Worm (Caenorhabditis elegans) whole organism, L1 larva: Measurements from ENCODE around the gene C27D6.12.
A peak's percentile ranks its signal among the peaks of the same experiment; 100 is the strongest.

Experiments used
- C34B4.2 ChIP-seq: sonication (generic microtip); optimal IDR thresholded peaks from 2 replicates; lab custom pipeline; 2017; ENCODE audit warnings: mild to moderate bottlenecking, missing genetic modification characterization, missing compliant biosample characterization
- Y116A8C.19 ChIP-seq: sonication (generic microtip); optimal IDR thresholded peaks from 2 replicates; lab custom pipeline; 2016; ENCODE audit warnings: missing compliant biosample characterization, missing genetic modification characterization, borderline replicate concordance
- aly-2 ChIP-seq: fragments of 150-350 bp; optimal IDR thresholded peaks from 2 replicates; lab custom pipeline; 2014; ENCODE audit warnings: missing biosample characterization, missing genetic modification characterization
- blmp-1 ChIP-seq: fragments of 150-350 bp; optimal IDR thresholded peaks from 2 replicates; lab custom pipeline; 2014; ENCODE audit warnings: missing biosample characterization, missing genetic modification characterization
- ceh-8 ChIP-seq: fragments of 200-800 bp; sonication (Bioruptor generic); optimal IDR thresholded peaks from 2 replicates; lab custom pipeline; 2018; ENCODE audit warnings: mild to moderate bottlenecking, missing genetic modification characterization, moderate library complexity, missing compliant biosample characterization
- ces-1 ChIP-seq: fragments of 150-350 bp; optimal IDR thresholded peaks from 2 replicates; lab custom pipeline; 2014; ENCODE audit warnings: missing biosample characterization, missing genetic modification reagents, missing genetic modification characterization
- dpl-1 ChIP-seq, 3 experiments: fragments of 150-350 bp in 2 of 3; sonication (generic microtip) in 1 of 3; optimal IDR thresholded peaks; 2 replicates each; lab custom pipeline; 2014 to 2017; ENCODE audit warnings: missing biosample characterization in 3 of 3, missing genetic modification characterization in 3 of 3, missing genetic modification reagents in 3 of 3
- dsc-1 ChIP-seq: sonication (generic microtip); optimal IDR thresholded peaks from 2 replicates; lab custom pipeline; 2016; ENCODE audit warnings: mild to moderate bottlenecking, missing genetic modification characterization, missing compliant biosample characterization
- efl-1 ChIP-seq, 4 experiments: fragments of 150-350 bp; optimal IDR thresholded peaks in 3 of 4; peaks in 1 of 4; 1 replicate in 1 of 4; 2 replicates in 3 of 4; lab custom pipeline; 2014; ENCODE audit warnings: missing biosample characterization in 2 of 4, missing genetic modification characterization in 2 of 4, missing genetic modification reagents in 2 of 4
- elt-2 ChIP-seq: sonication (generic microtip); optimal IDR thresholded peaks from 2 replicates; lab custom pipeline; 2016; ENCODE audit warnings: missing genetic modification characterization, mild to moderate bottlenecking, inconsistent platforms, missing compliant biosample characterization, missing genetic modification reagents
- elt-3 ChIP-seq, 6 experiments: fragments of 150-350 bp in 1 of 6; sonication (generic microtip); optimal IDR thresholded peaks; 2 replicates each; lab custom pipeline; 2017 to 2018; ENCODE audit warnings: missing biosample characterization in 6 of 6, missing genetic modification characterization in 6 of 6, inconsistent platforms in 1 of 6
- fkh-10 ChIP-seq: sonication (generic microtip); optimal IDR thresholded peaks from 2 replicates; lab custom pipeline; 2017; ENCODE audit warnings: missing biosample characterization, missing genetic modification reagents, missing genetic modification characterization
- fkh-4 ChIP-seq: sonication (generic microtip); optimal IDR thresholded peaks from 2 replicates; lab custom pipeline; 2016; ENCODE audit warnings: missing compliant biosample characterization, missing genetic modification characterization, borderline replicate concordance
- fkh-8 ChIP-seq: sonication (generic microtip); optimal IDR thresholded peaks from 2 replicates; lab custom pipeline; 2016; ENCODE audit warnings: mild to moderate bottlenecking, missing genetic modification characterization, missing compliant biosample characterization
- hlh-17 ChIP-seq: fragments of 200-800 bp; sonication (Bioruptor generic); optimal IDR thresholded peaks from 2 replicates; lab custom pipeline; 2018; ENCODE audit warnings: missing genetic modification characterization, mild to moderate bottlenecking, missing compliant biosample characterization, moderate library complexity, borderline replicate concordance
- hlh-4 ChIP-seq: sonication (generic microtip); optimal IDR thresholded peaks from 2 replicates; lab custom pipeline; 2016; ENCODE audit warnings: mild to moderate bottlenecking, missing genetic modification characterization, missing compliant biosample characterization
- hpl-2 ChIP-seq: fragments of 150-350 bp; optimal IDR thresholded peaks from 2 replicates; lab custom pipeline; 2014; ENCODE audit warnings: missing biosample characterization, missing genetic modification reagents, missing genetic modification characterization
- irx-1 ChIP-seq: sonication (generic microtip); optimal IDR thresholded peaks from 2 replicates; lab custom pipeline; 2016; ENCODE audit warnings: missing genetic modification characterization, missing compliant biosample characterization
- jun-1 ChIP-seq: fragments of 150-350 bp; optimal IDR thresholded peaks from 2 replicates; lab custom pipeline; 2014; ENCODE audit warnings: missing biosample characterization, missing genetic modification reagents, missing genetic modification characterization
- lin-13 ChIP-seq: fragments of 150-350 bp; optimal IDR thresholded peaks from 2 replicates; lab custom pipeline; 2014; ENCODE audit warnings: missing biosample characterization, missing genetic modification reagents, missing genetic modification characterization
- lin-14 ChIP-seq: fragments of 200-800 bp; sonication (Bioruptor generic); optimal IDR thresholded peaks from 2 replicates; lab custom pipeline; 2018; ENCODE audit warnings: mild to moderate bottlenecking, missing genetic modification characterization, moderate library complexity, missing compliant biosample characterization
- lin-35 ChIP-seq, 2 experiments: fragments of 150-350 bp; optimal IDR thresholded peaks; 2 replicates each; lab custom pipeline; 2014; ENCODE audit warnings: missing biosample characterization in 2 of 2, missing genetic modification characterization in 2 of 2, missing genetic modification reagents in 2 of 2
- lir-3 ChIP-seq: sonication (generic microtip); optimal IDR thresholded peaks from 2 replicates; lab custom pipeline; 2016; ENCODE audit warnings: mild to moderate bottlenecking, missing genetic modification characterization, moderate library complexity, missing compliant biosample characterization; ENCODE audit not compliant: poor library complexity
- lsy-2 ChIP-seq, 2 experiments: fragments of 150-350 bp; optimal IDR thresholded peaks; 2 replicates each; lab custom pipeline; 2014; ENCODE audit warnings: missing biosample characterization in 2 of 2, missing genetic modification characterization in 2 of 2
- mdl-1 ChIP-seq, 2 experiments: fragments of 150-350 bp; optimal IDR thresholded peaks; 2 replicates each; lab custom pipeline; 2014 to 2017; ENCODE audit warnings: missing biosample characterization in 2 of 2, missing genetic modification characterization in 2 of 2, inconsistent platforms in 1 of 2
- mep-1 ChIP-seq: fragments of 150-350 bp; optimal IDR thresholded peaks from 2 replicates; lab custom pipeline; 2014; ENCODE audit warnings: missing biosample characterization, missing genetic modification characterization
- nhr-20 ChIP-seq: sonication (generic microtip); optimal IDR thresholded peaks from 2 replicates; lab custom pipeline; 2016; ENCODE audit warnings: mild to moderate bottlenecking, missing genetic modification characterization, missing compliant biosample characterization
- nhr-47 ChIP-seq: sonication (generic microtip); optimal IDR thresholded peaks from 2 replicates; lab custom pipeline; 2016; ENCODE audit warnings: mild to moderate bottlenecking, missing genetic modification characterization, moderate library complexity, missing compliant biosample characterization
- nhr-71 ChIP-seq: sonication (generic microtip); optimal IDR thresholded peaks from 2 replicates; lab custom pipeline; 2016; ENCODE audit warnings: mild to moderate bottlenecking, missing genetic modification characterization, moderate library complexity, missing compliant biosample characterization
- nhr-77 ChIP-seq: fragments of 150-350 bp; optimal IDR thresholded peaks from 2 replicates; lab custom pipeline; 2014; ENCODE audit warnings: missing biosample characterization, missing genetic modification characterization
- nhr-85 ChIP-seq: sonication (generic microtip); peaks from one replicate; lab custom pipeline; 2016; ENCODE audit warnings: missing genetic modification characterization, inconsistent platforms, missing compliant biosample characterization
- nhr-90 ChIP-seq: sonication (generic microtip); optimal IDR thresholded peaks from 2 replicates; lab custom pipeline; 2016; ENCODE audit warnings: mild to moderate bottlenecking, missing genetic modification characterization, missing compliant biosample characterization; ENCODE audit not compliant: poor library complexity
- pag-3 ChIP-seq: sonication (generic microtip); optimal IDR thresholded peaks from 2 replicates; lab custom pipeline; 2017; ENCODE audit warnings: missing genetic modification characterization, mild to moderate bottlenecking, missing compliant biosample characterization, antibody characterized with exemption, borderline replicate concordance; ENCODE audit not compliant: insufficient read depth
- pqm-1 ChIP-seq: sonication (generic microtip); optimal IDR thresholded peaks from 3 replicates; lab custom pipeline; 2017; ENCODE audit warnings: missing biosample characterization, missing genetic modification characterization
- rnt-1 ChIP-seq: sonication (generic microtip); optimal IDR thresholded peaks from 2 replicates; lab custom pipeline; 2016; ENCODE audit warnings: mild to moderate bottlenecking, missing genetic modification characterization, moderate library complexity, missing compliant biosample characterization
- skn-1 ChIP-seq: fragments of 150-350 bp; optimal IDR thresholded peaks from 2 replicates; lab custom pipeline; 2014; ENCODE audit warnings: missing biosample characterization, missing genetic modification characterization
- snpc-4 ChIP-seq: fragments of 150-350 bp; optimal IDR thresholded peaks from 2 replicates; lab custom pipeline; 2014; ENCODE audit warnings: missing biosample characterization, missing genetic modification characterization
- snu-23 ChIP-seq: sonication (generic microtip); optimal IDR thresholded peaks from 2 replicates; lab custom pipeline; 2016; ENCODE audit warnings: missing genetic modification characterization, missing compliant biosample characterization
- sptf-1 ChIP-seq: fragments of 150-350 bp; optimal IDR thresholded peaks from 2 replicates; lab custom pipeline; 2014; ENCODE audit warnings: missing biosample characterization, missing genetic modification characterization
- tbx-2 ChIP-seq: sonication (generic microtip); optimal IDR thresholded peaks from 2 replicates; lab custom pipeline; 2016; ENCODE audit warnings: missing genetic modification characterization, missing compliant biosample characterization
- tlp-1 ChIP-seq: fragments of 150-350 bp; optimal IDR thresholded peaks from 2 replicates; lab custom pipeline; 2014; ENCODE audit warnings: missing biosample characterization, missing genetic modification characterization
- unc-98 ChIP-seq: fragments of 200-800 bp; sonication (Bioruptor generic); IDR thresholded peaks from 2 replicates; pipeline ENCODE4 v1.3.6; 2022; ENCODE audit warnings: missing genetic modification characterization, missing compliant biosample characterization
- vab-15 ChIP-seq: sonication (generic microtip); optimal IDR thresholded peaks from 2 replicates; lab custom pipeline; 2017; ENCODE audit warnings: missing genotype, mild to moderate bottlenecking, missing genetic modification characterization, missing compliant biosample characterization
- xbp-1 ChIP-seq: sonication (generic microtip); optimal IDR thresholded peaks from 2 replicates; lab custom pipeline; 2016; ENCODE audit warnings: missing genetic modification characterization, missing compliant biosample characterization
- zag-1 ChIP-seq: fragments of 150-350 bp; optimal IDR thresholded peaks from 2 replicates; lab custom pipeline; 2014; ENCODE audit warnings: missing biosample characterization, missing genetic modification characterization

C27D6.12 gene

DNA sequence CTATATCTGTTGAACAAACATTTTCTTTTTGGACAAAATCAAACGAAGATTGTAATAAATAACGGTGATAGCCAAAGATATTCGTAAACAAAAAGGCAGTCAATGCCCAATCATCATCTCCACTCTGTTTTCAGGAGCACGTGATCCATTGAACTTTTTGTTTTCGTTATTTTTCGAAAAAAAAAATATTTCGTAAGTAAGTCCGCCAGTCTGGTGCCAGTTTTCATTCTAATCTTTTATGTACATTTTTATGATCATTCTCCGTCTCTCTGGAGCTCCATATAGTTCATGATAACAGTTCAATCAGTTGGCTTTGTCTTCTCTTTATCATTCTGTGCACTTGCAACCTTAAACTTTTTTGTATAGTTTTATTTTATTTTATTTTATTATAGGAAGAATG lies 25.1 kb upstream of the C27D6.12 start, which contains the start of gene ampd-1:
Gene ampd-1, plus strand, starts transcription at position 393 of the 400 bp plus-strand sequence.
- TF ChIP-seq fkh-4 (tag; lab: Kevin White, UChicago), result no peak
- no peak for TF ChIP-seq efl-1 (optimal IDR thresholded peaks at IDR 0.05; lab: Kevin White, UChicago)
- peak in 1 of 2 experiments; percentile 85 for TF ChIP-seq efl-1 (GFP tag; optimal IDR thresholded peaks at IDR 0.05 in 1 of 2; lab: Kevin White, UChicago)
- TF ChIP-seq sptf-1 (tag; lab: Kevin White, UChicago), result no peak
- TF ChIP-seq lin-14 (GFP tag; lab: Kevin White, UChicago), result peak; percentile 15
- peak; percentile 89 for TF ChIP-seq elt-2 (tag; lab: Kevin White, UChicago)
- TF ChIP-seq lin-35 (GFP tag; optimal IDR thresholded peaks at IDR 0.05; lab: Kevin White, UChicago), result peak in 1 of 2 experiments; percentile 37
- TF ChIP-seq nhr-20, result no peak
- peak; percentile 45 for TF ChIP-seq nhr-71 (tag; lab: Kevin White, UChicago)
- TF ChIP-seq hpl-2 (GFP tag; lab: Kevin White, UChicago), result no peak
- peak; percentile 1 for TF ChIP-seq nhr-90 (tag; lab: Kevin White, UChicago)
- TF ChIP-seq snu-23 (GFP tag; lab: Kevin White, UChicago), result peak; percentile 27

DNA sequence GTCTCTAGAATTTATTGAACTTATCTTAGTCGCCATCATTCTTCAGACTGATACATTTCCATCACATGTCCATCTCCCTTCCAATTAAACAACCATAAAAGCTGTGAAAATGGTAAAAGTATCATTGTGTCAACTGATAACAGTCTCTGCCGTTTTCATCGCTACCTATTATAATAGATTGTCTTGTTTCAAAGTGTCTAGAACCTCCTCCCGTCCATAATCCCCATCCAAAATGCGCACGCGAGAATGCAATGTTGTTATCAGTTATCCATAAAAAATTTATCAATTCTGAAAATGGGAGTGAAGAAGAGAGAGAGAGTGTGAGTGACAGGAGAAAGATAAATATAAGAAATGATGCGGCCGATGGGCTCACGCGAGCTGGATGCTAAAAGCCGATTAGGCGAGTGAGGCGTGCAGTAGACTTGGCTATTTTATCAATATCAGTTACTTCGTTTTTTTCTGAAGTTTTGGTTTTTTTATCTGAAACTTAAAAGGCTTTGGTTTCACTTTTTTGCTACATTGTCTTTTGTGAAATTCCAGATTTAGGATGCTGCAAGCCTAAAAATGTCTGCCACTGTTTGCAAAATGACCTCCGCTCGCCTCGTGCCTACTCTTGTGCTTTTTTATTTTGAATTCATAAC lies 24.2 kb upstream of the C27D6.12 start:
- no peak for TF ChIP-seq lir-3
- TF ChIP-seq tlp-1, result peak; percentile 69
- peak in 1 of 2 experiments; percentile 55 for TF ChIP-seq lin-35 (GFP tag; optimal IDR thresholded peaks at IDR 0.05; lab: Kevin White, UChicago)
- TF ChIP-seq blmp-1 (tag; lab: Kevin White, UChicago), result peak; percentile 46
- peak; percentile 16 for TF ChIP-seq nhr-20
- no peak for TF ChIP-seq snpc-4 (tag; lab: Kevin White, UChicago)
- peak; percentile 22 for TF ChIP-seq mep-1 (tag; lab: Kevin White, UChicago)
- TF ChIP-seq rnt-1, result no peak
- TF ChIP-seq elt-3 (tag; optimal IDR thresholded peaks at IDR 0.05; lab: Kevin White, UChicago), result peak in 4 of 6 experiments; percentile 22 to 77 (median 43)
- TF ChIP-seq elt-2 (tag; lab: Kevin White, UChicago), result peak; percentile 99
- no peak for TF ChIP-seq hlh-17 (GFP tag; lab: Kevin White, UChicago)
- TF ChIP-seq irx-1 (tag; lab: Kevin White, UChicago), result no peak
- peak; percentile 50 for TF ChIP-seq dsc-1
- TF ChIP-seq jun-1, result peak; percentile 61
- peak; percentile 16 for TF ChIP-seq nhr-47
- TF ChIP-seq pqm-1, result peak; percentile 82
- peak; percentile 67 for TF ChIP-seq nhr-85 (tag; lab: Kevin White, UChicago)
- TF ChIP-seq pag-3, result no peak
- peak; percentile 32 for TF ChIP-seq lin-14 (GFP tag; lab: Kevin White, UChicago)
- TF ChIP-seq nhr-71 (tag; lab: Kevin White, UChicago), result peak; percentile 44
- TF ChIP-seq nhr-90 (tag; lab: Kevin White, UChicago), result peak; percentile 42
- TF ChIP-seq lsy-2 (tag; optimal IDR thresholded peaks at IDR 0.05; lab: Kevin White, UChicago), result peak in 1 of 2 experiments; percentile 10

DNA sequence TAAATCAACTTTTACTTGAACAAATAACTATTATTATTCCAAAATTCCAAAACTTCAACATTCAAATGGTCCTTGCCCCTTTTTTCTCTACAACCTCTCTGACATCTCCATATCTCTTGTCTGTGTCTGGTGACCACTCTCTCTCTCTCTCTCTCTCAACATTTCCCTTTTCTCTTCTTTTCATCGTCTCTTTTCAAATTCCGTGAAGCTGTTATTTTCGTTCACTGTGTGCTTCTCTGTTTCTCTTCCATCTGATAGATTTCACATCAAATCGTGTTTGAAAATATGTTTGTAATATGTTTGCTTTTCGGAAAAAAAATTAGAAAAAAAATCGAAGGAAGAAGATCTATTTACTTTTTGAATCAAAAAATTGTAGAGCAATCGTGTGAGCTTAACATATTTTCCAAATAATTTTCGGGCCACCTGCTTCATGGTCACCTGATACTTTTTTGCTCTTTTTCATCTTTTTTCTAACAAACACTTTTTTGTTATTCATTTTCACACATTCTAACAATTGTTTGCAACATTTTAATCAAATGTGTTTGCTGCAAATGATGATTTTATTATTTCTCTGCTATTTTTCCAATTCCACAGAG lies 23.3 kb upstream of the C27D6.12 start:
- no peak for TF ChIP-seq nhr-77 (tag; lab: Kevin White, UChicago)
- TF ChIP-seq zag-1, result no peak
- TF ChIP-seq lin-13 (GFP tag; lab: Kevin White, UChicago), result no peak
- no peak for TF ChIP-seq tlp-1
- TF ChIP-seq aly-2, result no peak
- TF ChIP-seq hlh-17 (GFP tag; lab: Kevin White, UChicago), result no peak
- TF ChIP-seq ceh-8 (GFP tag; lab: Kevin White, UChicago), result no peak
- no peak for TF ChIP-seq vab-15 (tag; lab: Kevin White, UChicago)
- peak; percentile 26 for TF ChIP-seq skn-1 (tag; lab: Kevin White, UChicago)
- TF ChIP-seq ces-1 (GFP tag; lab: Kevin White, UChicago), result no peak
- TF ChIP-seq unc-98, result no peak
- peak in 2 of 3 experiments; percentile 11 to 23 for TF ChIP-seq dpl-1 (GFP tag; optimal IDR thresholded peaks at IDR 0.05; lab: Kevin White, UChicago)
- TF ChIP-seq hlh-4, result no peak
- TF ChIP-seq dsc-1, result peak; percentile 63
- no peak for TF ChIP-seq Y116A8C.19 (tag; lab: Kevin White, UChicago)
- TF ChIP-seq nhr-90 (tag; lab: Kevin White, UChicago), result no peak
- TF ChIP-seq xbp-1 (tag; lab: Kevin White, UChicago), result no peak
- TF ChIP-seq mdl-1 (tag; optimal IDR thresholded peaks at IDR 0.05; lab: Kevin White, UChicago), result no peak
- TF ChIP-seq fkh-8 (tag; lab: Kevin White, UChicago), result peak; percentile 23
- no peak for TF ChIP-seq C34B4.2
- peak; percentile 49 to 50 for TF ChIP-seq efl-1 (optimal IDR thresholded peaks at IDR 0.05; lab: Kevin White, UChicago)
- peak; percentile 14 to 90 for TF ChIP-seq efl-1 (GFP tag; optimal IDR thresholded peaks at IDR 0.05 in 1 of 2; lab: Kevin White, UChicago)
- TF ChIP-seq fkh-10, result no peak
- TF ChIP-seq tbx-2 (tag; lab: Kevin White, UChicago), result peak; percentile 46
